Worm (Caenorhabditis elegans) whole organism, late embryonic: ENCODE measurements around the gene F58F12.1.

Experiments used
- C08G9.2 ChIP-seq: sonication (generic microtip); optimal IDR thresholded peaks from 2 replicates; lab custom pipeline; 2016; ENCODE audit warnings: mild to moderate bottlenecking, missing genetic modification characterization, moderate library complexity, missing compliant biosample characterization
- C38D4.7 ChIP-seq: fragments of 200-800 bp; sonication (Bioruptor generic); optimal IDR thresholded peaks from 2 replicates; lab custom pipeline; 2018; ENCODE audit warnings: mild to moderate bottlenecking, missing genetic modification characterization, moderate library complexity, missing compliant biosample characterization
- K02D7.2 ChIP-seq: sonication (generic microtip); optimal IDR thresholded peaks from 2 replicates; lab custom pipeline; 2017; ENCODE audit warnings: mild to moderate bottlenecking, missing genetic modification characterization, missing compliant biosample characterization
- ahr-1 ChIP-seq: sonication (generic microtip); optimal IDR thresholded peaks from 2 replicates; lab custom pipeline; 2016; ENCODE audit warnings: missing genetic modification characterization, missing compliant biosample characterization
- ceh-14 ChIP-seq: sonication (generic microtip); optimal IDR thresholded peaks from 2 replicates; lab custom pipeline; 2016; ENCODE audit warnings: missing genotype, missing genetic modification characterization, missing compliant biosample characterization
- ceh-22 ChIP-seq: sonication (generic microtip); optimal IDR thresholded peaks from 2 replicates; lab custom pipeline; 2017; ENCODE audit warnings: missing biosample characterization, missing genetic modification characterization
- ceh-24 ChIP-seq: sonication (generic microtip); optimal IDR thresholded peaks from 2 replicates; lab custom pipeline; 2016; ENCODE audit warnings: mild to moderate bottlenecking, missing genetic modification characterization, missing compliant biosample characterization
- ceh-30 ChIP-seq: fragments of 150-350 bp; optimal IDR thresholded peaks from 2 replicates; lab custom pipeline; 2014; ENCODE audit warnings: missing biosample characterization, missing genetic modification characterization
- ceh-31 ChIP-seq: sonication (generic microtip); optimal IDR thresholded peaks from 2 replicates; lab custom pipeline; 2016; ENCODE audit warnings: missing genetic modification characterization, missing compliant biosample characterization
- ceh-45 ChIP-seq: fragments of 200-800 bp; sonication (Bioruptor generic); IDR thresholded peaks from 2 replicates; pipeline ENCODE4 v1.3.6; 2022; ENCODE audit warnings: missing genetic modification reagents, missing genetic modification characterization, missing compliant biosample characterization
- ceh-48 ChIP-seq: sonication (generic microtip); optimal IDR thresholded peaks from 2 replicates; lab custom pipeline; 2016; ENCODE audit warnings: missing genetic modification characterization, inconsistent platforms, missing compliant biosample characterization
- ceh-6 ChIP-seq: fragments of 200-800 bp; sonication (Bioruptor generic); optimal IDR thresholded peaks from 2 replicates; lab custom pipeline; 2018; ENCODE audit warnings: mild to moderate bottlenecking, missing genetic modification characterization, missing compliant biosample characterization
- dmd-4 ChIP-seq: sonication (generic microtip); optimal IDR thresholded peaks from 2 replicates; lab custom pipeline; 2016; ENCODE audit warnings: borderline replicate concordance, missing genetic modification characterization, missing compliant biosample characterization
- elt-2 ChIP-seq: sonication (generic microtip); optimal IDR thresholded peaks from 2 replicates; lab custom pipeline; 2016; ENCODE audit warnings: missing genetic modification reagents, missing genetic modification characterization, missing compliant biosample characterization
- elt-4 ChIP-seq: sonication (generic microtip); optimal IDR thresholded peaks from 2 replicates; lab custom pipeline; 2016; ENCODE audit warnings: missing genetic modification characterization, missing compliant biosample characterization
- fax-1 ChIP-seq: sonication (generic microtip); optimal IDR thresholded peaks from 2 replicates; lab custom pipeline; 2016; ENCODE audit warnings: missing genotype, missing genetic modification characterization, missing compliant biosample characterization
- fkh-10 ChIP-seq: fragments of 150-350 bp; optimal IDR thresholded peaks from 2 replicates; lab custom pipeline; 2014; ENCODE audit warnings: missing biosample characterization, missing genetic modification reagents, missing genetic modification characterization
- gmeb-2 ChIP-seq: sonication (generic microtip); optimal IDR thresholded peaks from 2 replicates; lab custom pipeline; 2016; ENCODE audit warnings: missing genetic modification characterization, inconsistent platforms, missing compliant biosample characterization
- hlh-13 ChIP-seq: fragments of 200-800 bp; sonication (Bioruptor generic); optimal IDR thresholded peaks from 2 replicates; lab custom pipeline; 2018; ENCODE audit warnings: mild to moderate bottlenecking, missing genetic modification characterization, missing compliant biosample characterization
- hlh-8 ChIP-seq: sonication (generic microtip); optimal IDR thresholded peaks from 2 replicates; lab custom pipeline; 2016; ENCODE audit warnings: missing genotype, missing genetic modification characterization, missing compliant biosample characterization
- nhr-11 ChIP-seq: fragments of 150-350 bp; optimal IDR thresholded peaks from 2 replicates; lab custom pipeline; 2014; ENCODE audit warnings: missing biosample characterization, missing genetic modification characterization
- nhr-232 ChIP-seq: sonication (generic microtip); optimal IDR thresholded peaks from 2 replicates; lab custom pipeline; 2016; ENCODE audit warnings: missing genetic modification characterization, missing compliant biosample characterization
- npax-4 ChIP-seq: sonication (generic microtip); optimal IDR thresholded peaks from 2 replicates; lab custom pipeline; 2016; ENCODE audit warnings: missing genetic modification characterization, missing compliant biosample characterization
- pat-9 ChIP-seq: fragments of 200-800 bp; sonication (Bioruptor generic); optimal IDR thresholded peaks from 2 replicates; lab custom pipeline; 2018; ENCODE audit warnings: mild to moderate bottlenecking, missing genetic modification characterization, moderate library complexity, missing compliant biosample characterization
- pax-1 ChIP-seq: fragments of 150-350 bp; optimal IDR thresholded peaks from 2 replicates; lab custom pipeline; 2014; ENCODE audit warnings: missing biosample characterization, missing genetic modification characterization
- pha-2 ChIP-seq: sonication (generic microtip); optimal IDR thresholded peaks from 2 replicates; lab custom pipeline; 2017; ENCODE audit warnings: mild to moderate bottlenecking, missing genetic modification characterization, missing compliant biosample characterization
- pha-4 ChIP-seq: fragments of 150-350 bp; optimal IDR thresholded peaks from 2 replicates; lab custom pipeline; 2018; ENCODE audit warnings: missing biosample characterization, missing genetic modification reagents, missing genetic modification characterization
- pqm-1 ChIP-seq: sonication (generic microtip); optimal IDR thresholded peaks from 2 replicates; lab custom pipeline; 2016; ENCODE audit warnings: missing genetic modification characterization, missing compliant biosample characterization
- ref-2 ChIP-seq: sonication (generic microtip); optimal IDR thresholded peaks from 2 replicates; lab custom pipeline; 2016; ENCODE audit warnings: missing genetic modification characterization, missing compliant biosample characterization
- rnt-1 ChIP-seq: sonication (generic microtip); optimal IDR thresholded peaks from 2 replicates; lab custom pipeline; 2016; ENCODE audit warnings: missing genetic modification characterization, missing compliant biosample characterization
- sox-4 ChIP-seq: sonication (generic microtip); optimal IDR thresholded peaks from 2 replicates; lab custom pipeline; 2017; ENCODE audit warnings: mild to moderate bottlenecking, missing genetic modification characterization, inconsistent platforms, missing compliant biosample characterization
- tbx-7 ChIP-seq: sonication (generic microtip); optimal IDR thresholded peaks from 2 replicates; lab custom pipeline; 2016; ENCODE audit warnings: missing genotype, missing genetic modification characterization, missing compliant biosample characterization
- ttx-3 ChIP-seq: sonication (generic microtip); optimal IDR thresholded peaks from 2 replicates; lab custom pipeline; 2016; ENCODE audit warnings: missing genetic modification reagents, missing genetic modification characterization, missing compliant biosample characterization
- unc-3 ChIP-seq, 2 experiments: fragments of 200-800 bp in 1 of 2; sonication (Bioruptor generic) in 1 of 2; sonication (generic microtip) in 1 of 2; conservative IDR thresholded peaks in 1 of 2; optimal IDR thresholded peaks in 1 of 2; 2 replicates each; pipeline versions ENCODE4 v1.3.6 to Lab custom; 2016 to 2022; ENCODE audit warnings: missing compliant biosample characterization in 2 of 2, missing genetic modification characterization in 2 of 2, missing genetic modification reagents in 1 of 2
- unc-86 ChIP-seq: sonication (generic microtip); optimal IDR thresholded peaks from 2 replicates; lab custom pipeline; 2016; ENCODE audit warnings: missing genetic modification characterization, missing compliant biosample characterization
- zip-5 ChIP-seq: sonication (generic microtip); optimal IDR thresholded peaks from 2 replicates; lab custom pipeline; 2016; ENCODE audit warnings: missing genetic modification characterization, missing compliant biosample characterization

F58F12.1 gene

ce11 chrII:6403233-6403632, 19.8 kb downstream of the F58F12.1 start, which contains the start of gene T25D10.1:
T25D10.1 (plus strand) TSS chrII:6403401.
- no peak for TF ChIP-seq ahr-1 (tag; lab: Kevin White, UChicago)
- TF ChIP-seq nhr-11 (tag; lab: Kevin White, UChicago) = no peak
- TF ChIP-seq ceh-31 = no peak
- no peak for TF ChIP-seq ceh-14
- no peak for TF ChIP-seq fkh-10 (GFP tag; lab: Kevin White, UChicago)
- no peak for TF ChIP-seq ceh-6 (GFP tag; lab: Kevin White, UChicago)
- TF ChIP-seq ceh-22 (tag; lab: Kevin White, UChicago) = no peak
- no peak for TF ChIP-seq unc-86 (tag; lab: Kevin White, UChicago)
- no peak for TF ChIP-seq elt-2 (tag; lab: Kevin White, UChicago)
- TF ChIP-seq pax-1 (tag; lab: Kevin White, UChicago) = no peak
- no peak for TF ChIP-seq C08G9.2 (tag; lab: Kevin White, UChicago)
- no peak for TF ChIP-seq zip-5
- TF ChIP-seq ceh-24 (tag; lab: Kevin White, UChicago) = no peak
- no peak for TF ChIP-seq pat-9 (tag; lab: Kevin White, UChicago)
- no peak for TF ChIP-seq unc-3 (GFP tag; conservative IDR thresholded peaks at IDR 0.05; lab: Robert Waterston, UW)
- no peak for TF ChIP-seq unc-3 (tag; optimal IDR thresholded peaks at IDR 0.05; lab: Kevin White, UChicago)
- no peak for TF ChIP-seq ref-2 (tag; lab: Kevin White, UChicago)
- no peak for TF ChIP-seq ceh-30 (tag; lab: Kevin White, UChicago)
- TF ChIP-seq gmeb-2 (tag; lab: Kevin White, UChicago) = no peak

- no peak for TF ChIP-seq C38D4.7 (GFP tag; lab: Kevin White, UChicago)
- TF ChIP-seq ahr-1 (tag; lab: Kevin White, UChicago) = no peak
- no peak for TF ChIP-seq hlh-13 (GFP tag; lab: Kevin White, UChicago)
These were observed 23.8 kb downstream of the F58F12.1 start, which contains the start of gene spp-11 for ce11 chrII:6407279-6407678. spp-11 (minus strand) TSS chrII:6407379.

ce11 chrII:6409098-6409497, 25.7 kb downstream of the F58F12.1 start:
- peak; percentile 60 for TF ChIP-seq ceh-31
- TF ChIP-seq sox-4 (tag; lab: Kevin White, UChicago) = no peak
- peak; percentile 35 for TF ChIP-seq rnt-1 (tag; lab: Kevin White, UChicago)

ce11 chrII:6410181-6410580, 26.7 kb downstream of the F58F12.1 start, which contains the start of gene T25D10.4:
T25D10.4 (minus strand) TSS chrII:6410281.
- no peak for TF ChIP-seq tbx-7 (tag; lab: Kevin White, UChicago)
- TF ChIP-seq nhr-232 (tag; lab: Kevin White, UChicago) = no peak
- TF ChIP-seq npax-4 (tag; lab: Kevin White, UChicago) = no peak
- no peak for TF ChIP-seq elt-4 (tag; lab: Kevin White, UChicago)
- no peak for TF ChIP-seq pha-2 (tag; lab: Kevin White, UChicago)
- no peak for TF ChIP-seq fax-1 (tag; lab: Kevin White, UChicago)
- TF ChIP-seq pha-4 (tag; lab: Kevin White, UChicago) = no peak
- no peak for TF ChIP-seq hlh-8
- no peak for TF ChIP-seq pqm-1 (tag; lab: Kevin White, UChicago)
- TF ChIP-seq ceh-24 (tag; lab: Kevin White, UChicago) = no peak
- TF ChIP-seq ref-2 (tag; lab: Kevin White, UChicago) = no peak
- TF ChIP-seq dmd-4 = no peak
- no peak for TF ChIP-seq ceh-48 (tag; lab: Kevin White, UChicago)
- TF ChIP-seq gmeb-2 (tag; lab: Kevin White, UChicago) = no peak
- TF ChIP-seq ceh-30 (tag; lab: Kevin White, UChicago) = no peak
- no peak for TF ChIP-seq K02D7.2 (tag; lab: Kevin White, UChicago)
- TF ChIP-seq ceh-45 (GFP tag; lab: Robert Waterston, UW) = no peak
- no peak for TF ChIP-seq ttx-3 (tag; lab: Kevin White, UChicago)
